Fruit fly (Drosophila melanogaster) whole organism, wandering third instar larva: ENCODE data around the gene mthl5.

Source experiments
- Abd-B ChIP-seq: fragments of >200 bp; optimal IDR thresholded peaks from 2 replicates; lab custom pipeline; 2017; ENCODE audit warnings: missing biosample characterization, missing genetic modification characterization
- CG32264 ChIP-seq: fragments of 200-800 bp; sonication (Bioruptor generic); optimal IDR thresholded peaks from 2 replicates; lab custom pipeline; 2016; ENCODE audit warnings: missing biosample characterization, missing genetic modification characterization
- CG9705 ChIP-seq: fragments of 200-800 bp; sonication (Bioruptor generic); optimal IDR thresholded peaks from 2 replicates; lab custom pipeline; 2018; ENCODE audit warnings: missing biosample characterization, mild to moderate bottlenecking, missing genetic modification characterization
- CrebA ChIP-seq: fragments of 200-800 bp; sonication (Bioruptor generic); optimal IDR thresholded peaks from 2 replicates; lab custom pipeline; 2016; ENCODE audit warnings: missing biosample characterization, mild to moderate bottlenecking, missing genetic modification characterization, borderline replicate concordance
- Dfd ChIP-seq: fragments of >200 bp; optimal IDR thresholded peaks from 2 replicates; lab custom pipeline; 2017; ENCODE audit warnings: missing biosample characterization, missing genetic modification characterization
- Dif ChIP-seq: fragments of 200-275, 200-300 bp; sonication (Bioruptor generic); optimal IDR thresholded peaks from 2 replicates; lab custom pipeline; 2018; ENCODE audit warnings: missing biosample characterization, missing genetic modification characterization; ENCODE audit not compliant: partially characterized antibody
- GATAd ChIP-seq: sonication (Bioruptor generic); optimal IDR thresholded peaks from 2 replicates; lab custom pipeline; 2016; ENCODE audit warnings: missing biosample characterization, missing genetic modification characterization
- HLH106 ChIP-seq: fragments of 200-800 bp; optimal IDR thresholded peaks from 3 replicates; lab custom pipeline; 2019; ENCODE audit warnings: missing biosample characterization, mild to moderate bottlenecking, missing genetic modification characterization, moderate library complexity
- Hnf4 ChIP-seq: fragments of 200-800 bp; sonication (Bioruptor generic); optimal IDR thresholded peaks from 2 replicates; lab custom pipeline; 2016; ENCODE audit warnings: missing biosample characterization, mild to moderate bottlenecking, missing genetic modification characterization
- Hr78 ChIP-seq: fragments of >200 bp; optimal IDR thresholded peaks from 2 replicates; lab custom pipeline; 2017; ENCODE audit warnings: missing biosample characterization, missing genetic modification characterization
- Hr83 ChIP-seq: fragments of 200-300 bp; sonication (Bioruptor generic); optimal IDR thresholded peaks from 2 replicates; lab custom pipeline; 2016; ENCODE audit warnings: missing biosample characterization, mild to moderate bottlenecking, missing genetic modification characterization, moderate library complexity; ENCODE audit not compliant: poor library complexity, severe bottlenecking
- Jra ChIP-seq: sonication (Bioruptor generic); optimal IDR thresholded peaks from 2 replicates; lab custom pipeline; 2016; ENCODE audit warnings: missing biosample characterization, missing genetic modification characterization
- Mio ChIP-seq: sonication (Bioruptor generic); optimal IDR thresholded peaks from 2 replicates; lab custom pipeline; 2016; ENCODE audit warnings: missing biosample characterization, missing genetic modification characterization
- Myc ChIP-seq: fragments of >200 bp; optimal IDR thresholded peaks from 2 replicates; lab custom pipeline; 2017
- N ChIP-seq: fragments of >200 bp; optimal IDR thresholded peaks from 2 replicates; lab custom pipeline; 2018; ENCODE audit warnings: missing biosample characterization, missing external identifiers, missing genetic modification characterization
- OdsH ChIP-seq: fragments of 200-800 bp; sonication (Bioruptor generic); optimal IDR thresholded peaks from 2 replicates; lab custom pipeline; 2016; ENCODE audit warnings: missing biosample characterization, mild to moderate bottlenecking, missing genetic modification characterization
- Rel ChIP-seq, 2 experiments: fragments of 200-800 bp; sonication (Bioruptor generic) in 1 of 2; optimal IDR thresholded peaks; 2 replicates in 1 of 2; 3 replicates in 1 of 2; lab custom pipeline; 2016 to 2019; ENCODE audit warnings: mild to moderate bottlenecking in 2 of 2, missing biosample characterization in 2 of 2, missing genetic modification characterization in 2 of 2, moderate library complexity in 1 of 2
- Sp1 ChIP-seq: fragments of 200-800 bp; sonication (Bioruptor generic); optimal IDR thresholded peaks from 3 replicates; lab custom pipeline; 2019; ENCODE audit warnings: missing biosample characterization, mild to moderate bottlenecking, missing genetic modification characterization, moderate library complexity
- Vsx2 ChIP-seq: fragments of 200-300, 225-300 bp; sonication (Bioruptor generic); optimal IDR thresholded peaks from 2 replicates; lab custom pipeline; 2018; ENCODE audit warnings: missing biosample characterization, missing genetic modification characterization; ENCODE audit not compliant: partially characterized antibody
- br ChIP-seq: fragments of 200-800 bp; sonication (Bioruptor generic); optimal IDR thresholded peaks from 2 replicates; lab custom pipeline; 2016; ENCODE audit warnings: missing biosample characterization, missing genetic modification characterization
- brk ChIP-seq: fragments of 200-800 bp; sonication (Bioruptor generic); optimal IDR thresholded peaks from 2 replicates; lab custom pipeline; 2016; ENCODE audit warnings: missing biosample characterization, mild to moderate bottlenecking, missing genetic modification characterization
- dl ChIP-seq, 2 experiments: fragments of 175-275, 200-275 bp in 1 of 2; fragments of 200-275 bp in 1 of 2; sonication (Bioruptor generic); optimal IDR thresholded peaks; lab custom pipeline; 2018; ENCODE audit warnings: mild to moderate bottlenecking in 2 of 2, missing biosample characterization in 2 of 2, missing genetic modification characterization in 2 of 2, moderate library complexity in 2 of 2; ENCODE audit not compliant: partially characterized antibody in 2 of 2, insufficient read depth in 1 of 2
- dmrt93B ChIP-seq: fragments of 200-800 bp; sonication (Bioruptor generic); optimal IDR thresholded peaks from 2 replicates; lab custom pipeline; 2018; ENCODE audit warnings: missing biosample characterization, mild to moderate bottlenecking, missing genetic modification characterization
- dsf ChIP-seq: sonication (Bioruptor generic); optimal IDR thresholded peaks from 2 replicates; lab custom pipeline; 2016; ENCODE audit warnings: missing biosample characterization, missing genetic modification characterization, borderline replicate concordance
- ey ChIP-seq: fragments of 200-800 bp; sonication (Bioruptor generic); optimal IDR thresholded peaks from 2 replicates; lab custom pipeline; 2016; ENCODE audit warnings: missing biosample characterization, missing genetic modification characterization
- foxo ChIP-seq, 2 experiments: fragments of 200-800 bp; sonication (Bioruptor generic); optimal IDR thresholded peaks; 2 replicates in 1 of 2; 3 replicates in 1 of 2; lab custom pipeline; 2016 to 2017; ENCODE audit warnings: missing biosample characterization in 2 of 2, missing genetic modification characterization in 2 of 2
- fru ChIP-seq: fragments of 200-800 bp; sonication (Bioruptor generic); optimal IDR thresholded peaks from 3 replicates; lab custom pipeline; 2016; ENCODE audit warnings: missing biosample characterization, mild to moderate bottlenecking, missing genetic modification characterization
- h ChIP-seq: fragments of 200-800 bp; sonication (Bioruptor generic); optimal IDR thresholded peaks from 3 replicates; lab custom pipeline; 2016; ENCODE audit warnings: missing biosample characterization, mild to moderate bottlenecking, missing genetic modification characterization
- jim ChIP-seq: fragments of 175-275, 200-325 bp; sonication (Bioruptor generic); optimal IDR thresholded peaks from 2 replicates; lab custom pipeline; 2016; ENCODE audit warnings: missing biosample characterization, mild to moderate bottlenecking, missing genetic modification characterization
- lola ChIP-seq: fragments of >200 bp; optimal IDR thresholded peaks from 2 replicates; lab custom pipeline; 2017; ENCODE audit warnings: missing biosample characterization, missing genetic modification characterization
- pan ChIP-seq: fragments of >200 bp; optimal IDR thresholded peaks from 2 replicates; lab custom pipeline; 2017
- psq ChIP-seq: fragments of 200-800 bp; sonication (Bioruptor generic); optimal IDR thresholded peaks from 3 replicates; lab custom pipeline; 2017; ENCODE audit warnings: missing biosample characterization, mild to moderate bottlenecking, missing genetic modification characterization, moderate library complexity
- rgr ChIP-seq: fragments of 200-800 bp; sonication (Bioruptor generic); optimal IDR thresholded peaks from 3 replicates; lab custom pipeline; 2016; ENCODE audit warnings: missing biosample characterization, mild to moderate bottlenecking, missing genetic modification characterization
- sage ChIP-seq: fragments of 200-800 bp; sonication (Bioruptor generic); optimal IDR thresholded peaks from 2 replicates; lab custom pipeline; 2016; ENCODE audit warnings: missing biosample characterization, mild to moderate bottlenecking, missing genetic modification characterization
- sv ChIP-seq: fragments of 200-800 bp; sonication (Bioruptor generic); optimal IDR thresholded peaks from 3 replicates; lab custom pipeline; 2016; ENCODE audit warnings: missing biosample characterization, missing genetic modification characterization
- tai ChIP-seq: sonication (Bioruptor generic); optimal IDR thresholded peaks from 2 replicates; lab custom pipeline; 2016; ENCODE audit warnings: missing biosample characterization, missing genetic modification characterization
- usp ChIP-seq: fragments of >200 bp; optimal IDR thresholded peaks from 2 replicates; lab custom pipeline; 2017; ENCODE audit warnings: missing biosample characterization, missing genetic modification characterization
- woc ChIP-seq: sonication (Bioruptor generic); optimal IDR thresholded peaks from 2 replicates; lab custom pipeline; 2016; ENCODE audit warnings: missing biosample characterization, mild to moderate bottlenecking, missing genetic modification characterization

Gene mthl5

DNA sequence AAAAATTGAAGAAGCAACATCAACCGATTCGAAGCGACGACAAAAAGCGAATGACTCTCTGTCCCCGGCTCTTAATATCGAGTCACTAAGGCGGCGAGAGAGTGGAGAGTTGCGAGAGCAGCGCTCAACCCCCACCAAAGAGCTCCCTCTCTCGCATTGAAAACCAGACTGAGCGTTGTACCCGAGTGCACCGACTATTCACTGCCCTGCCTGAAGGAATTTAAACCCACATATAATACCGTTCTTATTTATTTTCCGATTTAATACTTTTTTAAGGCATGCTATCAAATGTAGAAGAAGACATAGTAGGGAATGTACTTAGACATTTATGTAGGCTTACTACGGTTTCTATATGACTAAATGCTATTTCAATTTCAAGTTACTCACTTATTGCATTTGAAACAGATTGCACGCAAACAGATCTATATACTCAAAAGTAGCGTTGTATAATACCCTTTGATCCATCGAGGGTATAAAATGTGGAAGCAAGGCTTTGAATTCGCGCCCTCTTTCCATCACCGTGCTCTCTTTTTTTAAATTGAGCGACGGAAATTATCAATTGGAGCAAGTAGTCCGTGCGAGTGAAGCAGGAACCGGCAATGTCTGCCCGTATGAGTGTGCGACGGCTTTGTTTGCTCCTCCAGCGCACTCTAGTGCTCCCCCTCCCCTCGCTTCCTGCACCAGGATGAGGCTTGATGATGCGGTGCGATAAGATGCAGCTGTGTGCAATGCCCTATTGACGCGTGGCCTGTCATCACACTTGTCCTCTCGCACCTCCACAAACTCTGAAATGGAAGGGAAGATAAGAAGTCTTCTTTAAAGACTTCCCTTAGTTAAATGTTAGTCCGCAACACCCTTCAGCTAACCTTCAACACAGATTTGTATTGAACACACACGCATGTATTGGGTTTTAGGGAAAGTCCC is at the start of gene mthl5:
Gene mthl5, minus strand, starts transcription at position 55 of the 924 bp plus-strand sequence.
- no peak for TF ChIP-seq N (GFP tag; lab: Kevin White, UChicago)
- peak; percentile 19 for TF ChIP-seq Jra (GFP tag; lab: Kevin White, UChicago)
- TF ChIP-seq CG32264 (GFP tag; lab: Kevin White, UChicago), result no peak
- TF ChIP-seq Abd-B (GFP tag; lab: Kevin White, UChicago), result no peak
- TF ChIP-seq sage (GFP tag; lab: Kevin White, UChicago), result peak; percentile 51
- TF ChIP-seq woc (GFP tag; lab: Kevin White, UChicago), result peak; percentile 98
- peak; percentile 84 for TF ChIP-seq dmrt93B (GFP tag; lab: Kevin White, UChicago)
- TF ChIP-seq OdsH (GFP tag; lab: Kevin White, UChicago), result peak; percentile 93
- no peak for TF ChIP-seq usp (GFP tag; lab: Kevin White, UChicago)
- TF ChIP-seq rgr, result peak; percentile 88
- peak; percentile 94 for TF ChIP-seq fru (GFP tag; lab: Kevin White, UChicago)
- peak; percentile 75 for TF ChIP-seq sv (GFP tag; lab: Kevin White, UChicago)
- no peak for TF ChIP-seq pan (lab: Kevin White, UChicago)
- TF ChIP-seq Dfd (GFP tag; lab: Kevin White, UChicago), result no peak
- TF ChIP-seq CrebA (GFP tag; lab: Kevin White, UChicago), result no peak
- TF ChIP-seq Hnf4, result peak; percentile 75
- no peak for TF ChIP-seq dsf
- TF ChIP-seq Vsx2 (GFP tag; lab: Kevin White, UChicago), result peak; percentile 85
- peak; percentile 71 for TF ChIP-seq CG9705 (GFP tag; lab: Kevin White, UChicago)
- TF ChIP-seq dl (GFP tag; optimal IDR thresholded peaks at IDR 0.05; lab: Kevin White, UChicago; ENCODE audit: insufficient read depth in 1 of 2, partially characterized antibody in 2 of 2), result peak; percentile 95 to 97
- TF ChIP-seq Rel (GFP tag; optimal IDR thresholded peaks at IDR 0.05; lab: Kevin White, UChicago), result peak; percentile 60
- peak; percentile 79 for TF ChIP-seq Rel (tag; optimal IDR thresholded peaks at IDR 0.05; lab: Kevin White, UChicago)
- peak; percentile 94 for TF ChIP-seq br (GFP tag; lab: Kevin White, UChicago)
- TF ChIP-seq Mio (GFP tag; lab: Kevin White, UChicago), result peak; percentile 72
- no peak for TF ChIP-seq Myc
- peak; percentile 97 for TF ChIP-seq Dif (GFP tag; lab: Kevin White, UChicago)
- TF ChIP-seq psq (GFP tag; lab: Kevin White, UChicago), result peak; percentile 88
- TF ChIP-seq h (GFP tag; lab: Kevin White, UChicago), result peak; percentile 94
- TF ChIP-seq ey (GFP tag; lab: Kevin White, UChicago), result peak; percentile 93
- TF ChIP-seq jim (GFP tag; lab: Kevin White, UChicago), result no peak
- peak; percentile 51 for TF ChIP-seq Hr83
- TF ChIP-seq tai, result no peak
- TF ChIP-seq Sp1 (GFP tag; lab: Kevin White, UChicago), result peak; percentile 90
- TF ChIP-seq Hr78 (GFP tag; lab: Kevin White, UChicago), result no peak
- TF ChIP-seq lola, result no peak
- no peak for TF ChIP-seq GATAd
- peak; percentile 59 for TF ChIP-seq brk (GFP tag; lab: Kevin White, UChicago)
- TF ChIP-seq foxo (GFP tag; optimal IDR thresholded peaks at IDR 0.05; lab: Kevin White, UChicago), result peak in 1 of 2 experiments; percentile 92
- peak; percentile 89 for TF ChIP-seq HLH106 (tag; lab: Kevin White, UChicago)
- TF ChIP-seq, all 38 proteins: peak for 24

- no peak for TF ChIP-seq Sp1 (GFP tag; lab: Kevin White, UChicago)
- no peak for TF ChIP-seq CG32264 (GFP tag; lab: Kevin White, UChicago)
- no peak for TF ChIP-seq ey (GFP tag; lab: Kevin White, UChicago)
Observed at dm6 chr3R:11933903-11934302, 46.9 kb upstream of the mthl5 start.
